Worm (Caenorhabditis elegans): ENCODE results near the gene F59A1.6.

F59A1.6 gene

ce11 chrV:17690922-17691321, 6.0 kb downstream of the F59A1.6 start, which contains the start of gene F59A1.13:
TSS of gene F59A1.13 (minus strand) at chrV:17691022.
- TF ChIP-seq sea-1 (GFP tag; conservative IDR thresholded peaks at IDR 0.05) (no peak), ama-1 (optimal IDR thresholded peaks at IDR 0.05) (no peak), ets-7 (tag; optimal IDR thresholded peaks at IDR 0.05) (no peak), F13C5.2 (tag; optimal IDR thresholded peaks at IDR 0.05) (no peak), flt-1 (GFP tag; IDR thresholded peaks at IDR 0.05) (no peak), B0310.2 (tag; optimal IDR thresholded peaks at IDR 0.05) (no peak), hnd-1 (tag; optimal IDR thresholded peaks at IDR 0.05) (no peak), tbx-37 (GFP tag; conservative IDR thresholded peaks at IDR 0.05) (no peak), aly-1 (tag; optimal IDR thresholded peaks at IDR 0.05) (no peak)

ce11 chrV:17694260-17694659, 9.3 kb downstream of the F59A1.6 start:
- TF ChIP-seq flt-1 (GFP tag; IDR thresholded peaks at IDR 0.05) (no peak), ceh-13 (GFP tag; optimal IDR thresholded peaks at IDR 0.05) (no peak), tbx-37 (GFP tag; conservative IDR thresholded peaks at IDR 0.05) (no peak)

DNA sequence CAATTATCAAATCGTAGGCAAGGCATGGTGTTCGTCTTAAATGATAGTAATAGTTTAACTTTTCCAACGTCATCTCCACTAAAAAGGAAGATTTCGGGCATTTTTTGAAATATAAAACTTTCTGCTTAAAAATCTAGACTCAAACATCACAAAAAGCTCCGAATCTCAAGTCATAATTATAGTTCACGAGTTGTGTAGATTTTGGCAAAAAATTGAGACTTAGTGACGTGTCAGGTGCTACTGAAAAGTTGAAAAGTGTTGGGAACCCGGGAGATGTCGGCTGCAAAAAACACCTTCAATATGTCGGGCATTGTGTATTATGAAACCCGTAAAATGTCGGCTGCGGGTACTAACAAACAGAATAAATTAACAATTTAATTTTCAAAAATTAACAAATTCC, 10.9 kb downstream of the F59A1.6 start, which contains the start of gene Y26G10.1:
TSS of gene Y26G10.1 (minus strand) at position 101 of the 400 bp plus-strand sequence.
- no peak for TF ChIP-seq tbx-11 (GFP tag; IDR thresholded peaks at IDR 0.05)
- no peak for TF ChIP-seq pes-1 (GFP tag; IDR thresholded peaks at IDR 0.05)
- no peak for TF ChIP-seq tbx-37 (GFP tag; conservative IDR thresholded peaks at IDR 0.05)
- no peak for TF ChIP-seq scrt-1 (GFP tag; IDR thresholded peaks at IDR 0.05)
- no peak for TF ChIP-seq flt-1 (GFP tag; IDR thresholded peaks at IDR 0.05)
- TF ChIP-seq aly-1 (tag; optimal IDR thresholded peaks at IDR 0.05), result no peak
- TF ChIP-seq B0310.2 (tag; optimal IDR thresholded peaks at IDR 0.05), result no peak
- no peak for TF ChIP-seq ceh-13 (GFP tag; optimal IDR thresholded peaks at IDR 0.05)
- TF ChIP-seq hmbx-1 (tag; optimal IDR thresholded peaks at IDR 0.05), result no peak
- TF ChIP-seq hnd-1 (tag; optimal IDR thresholded peaks at IDR 0.05), result no peak
- no peak for TF ChIP-seq tra-4 (tag; optimal IDR thresholded peaks at IDR 0.05)
- no peak for TF ChIP-seq sea-1 (GFP tag; conservative IDR thresholded peaks at IDR 0.05)
- TF ChIP-seq ama-1 (optimal IDR thresholded peaks at IDR 0.05), result no peak
- no peak for TF ChIP-seq ets-7 (tag; optimal IDR thresholded peaks at IDR 0.05)
- no peak for TF ChIP-seq ceh-36 (tag; optimal IDR thresholded peaks at IDR 0.05)
- no peak for TF ChIP-seq hmg-4 (GFP tag; optimal IDR thresholded peaks at IDR 0.05)

- TF ChIP-seq F13C5.2 (tag; optimal IDR thresholded peaks at IDR 0.05), result no peak
- no peak for TF ChIP-seq flt-1 (GFP tag; IDR thresholded peaks at IDR 0.05)
- no peak for TF ChIP-seq tra-4 (tag; optimal IDR thresholded peaks at IDR 0.05)
- TF ChIP-seq ama-1 (optimal IDR thresholded peaks at IDR 0.05), result no peak
- TF ChIP-seq tbx-11 (GFP tag; IDR thresholded peaks at IDR 0.05), result no peak
- TF ChIP-seq tbx-37 (GFP tag; conservative IDR thresholded peaks at IDR 0.05), result no peak
- no peak for TF ChIP-seq pes-1 (GFP tag; IDR thresholded peaks at IDR 0.05)
- no peak for TF ChIP-seq ceh-36 (tag; optimal IDR thresholded peaks at IDR 0.05)
- TF ChIP-seq sea-1 (GFP tag; conservative IDR thresholded peaks at IDR 0.05), result no peak
- no peak for TF ChIP-seq B0310.2 (tag; optimal IDR thresholded peaks at IDR 0.05)
These were observed 11.8 kb downstream of the F59A1.6 start, which contains the start of gene spp-29 for ce11 chrV:17696753-17697152. TSS of gene spp-29 (minus strand) at chrV:17696853.

DNA sequence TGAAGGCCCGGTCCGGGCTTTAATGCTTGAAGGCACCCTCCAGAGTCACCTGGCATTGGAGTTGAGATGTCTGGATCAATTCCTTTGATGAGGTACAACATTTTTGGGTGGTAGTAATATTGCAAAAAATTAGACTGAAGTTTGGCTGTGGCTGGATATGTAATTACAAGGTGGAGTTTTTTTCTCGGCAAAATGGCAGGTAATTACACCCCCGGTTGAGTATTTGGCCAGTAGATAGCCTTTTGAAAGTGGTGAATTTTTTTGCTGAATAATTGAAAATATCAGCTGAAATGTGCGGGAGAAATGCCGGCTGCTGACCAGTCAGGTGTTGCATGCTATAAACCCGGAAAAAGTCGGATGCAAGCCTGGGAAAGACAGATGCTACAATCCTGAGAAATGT, 14.2 kb downstream of the F59A1.6 start, which contains the start of gene Y26G10.4:
TSS of gene Y26G10.4 (minus strand) at position 101 of the 400 bp plus-strand sequence.
- TF ChIP-seq tbx-11 (GFP tag; IDR thresholded peaks at IDR 0.05) (no peak), sea-1 (GFP tag; conservative IDR thresholded peaks at IDR 0.05) (no peak), tra-4 (tag; optimal IDR thresholded peaks at IDR 0.05) (no peak), pes-1 (GFP tag; IDR thresholded peaks at IDR 0.05) (no peak), ceh-36 (tag; optimal IDR thresholded peaks at IDR 0.05) (no peak), ceh-13 (GFP tag; optimal IDR thresholded peaks at IDR 0.05) (no peak), B0310.2 (tag; optimal IDR thresholded peaks at IDR 0.05) (no peak), aly-1 (tag; optimal IDR thresholded peaks at IDR 0.05) (no peak), scrt-1 (GFP tag; IDR thresholded peaks at IDR 0.05) (no peak), hmg-4 (GFP tag; optimal IDR thresholded peaks at IDR 0.05) (no peak), tbx-37 (GFP tag; conservative IDR thresholded peaks at IDR 0.05) (no peak), ama-1 (optimal IDR thresholded peaks at IDR 0.05) (no peak)

- TF ChIP-seq ama-1 (optimal IDR thresholded peaks at IDR 0.05) (no peak), hnd-1 (tag; optimal IDR thresholded peaks at IDR 0.05) (no peak), pes-1 (GFP tag; IDR thresholded peaks at IDR 0.05) (no peak), hmg-4 (GFP tag; optimal IDR thresholded peaks at IDR 0.05) (no peak), ceh-13 (GFP tag; optimal IDR thresholded peaks at IDR 0.05) (no peak), hmbx-1 (tag; optimal IDR thresholded peaks at IDR 0.05) (no peak), tbx-11 (GFP tag; IDR thresholded peaks at IDR 0.05) (no peak), tbx-37 (GFP tag; conservative IDR thresholded peaks at IDR 0.05) (no peak), ets-7 (tag; optimal IDR thresholded peaks at IDR 0.05) (no peak), aly-1 (tag; optimal IDR thresholded peaks at IDR 0.05) (no peak)
These were observed 14.7 kb downstream of the F59A1.6 start, which contains the start of gene Y26G10.6 for ce11 chrV:17699659-17700058. TSS of gene Y26G10.6 (plus strand) at chrV:17699959.

- TF ChIP-seq scrt-1 (GFP tag; IDR thresholded peaks at IDR 0.05) (no peak), hnd-1 (tag; optimal IDR thresholded peaks at IDR 0.05) (no peak), hmbx-1 (tag; optimal IDR thresholded peaks at IDR 0.05) (no peak), pes-1 (GFP tag; IDR thresholded peaks at IDR 0.05) (no peak), aly-1 (tag; optimal IDR thresholded peaks at IDR 0.05) (no peak), tbx-37 (GFP tag; conservative IDR thresholded peaks at IDR 0.05) (no peak), tra-4 (tag; optimal IDR thresholded peaks at IDR 0.05) (no peak), hmg-4 (GFP tag; optimal IDR thresholded peaks at IDR 0.05) (no peak), ama-1 (optimal IDR thresholded peaks at IDR 0.05) (no peak), B0310.2 (tag; optimal IDR thresholded peaks at IDR 0.05) (no peak), F13C5.2 (tag; optimal IDR thresholded peaks at IDR 0.05) (no peak), flt-1 (GFP tag; IDR thresholded peaks at IDR 0.05) (no peak)
These were observed 15.9 kb downstream of the F59A1.6 start, which contains the start of the genes Y26G10.5 and srh-32 for ce11 chrV:17700728-17701262. TSS of gene Y26G10.5 (minus strand) at chrV:17700828. TSS of gene srh-32 (plus strand) at chrV:17701212.

- TF ChIP-seq tra-4 (tag; optimal IDR thresholded peaks at IDR 0.05) (no peak), B0310.2 (tag; optimal IDR thresholded peaks at IDR 0.05) (no peak), ets-7 (tag; optimal IDR thresholded peaks at IDR 0.05) (no peak)
These were observed 20.9 kb downstream of the F59A1.6 start, which contains the start of gene W06D12.6 for ce11 chrV:17705814-17706213. TSS of gene W06D12.6 (plus strand) at chrV:17706114.
